Fruit fly (Drosophila melanogaster) whole organism, prepupa: ENCODE measurements around the gene Delta.

ENCODE experiments used
- Blimp-1 ChIP-seq: fragments of 200-800 bp; sonication (Bioruptor generic); optimal IDR thresholded peaks from 3 replicates; lab custom pipeline; 2017; ENCODE audit warnings: missing biosample characterization, missing genetic modification characterization, mild to moderate bottlenecking, moderate library complexity, missing genetic modification reagents
- CG10631 ChIP-seq: fragments of 200-800 bp; sonication (Bioruptor generic); optimal IDR thresholded peaks from 2 replicates; lab custom pipeline; 2016; ENCODE audit warnings: missing biosample characterization, missing genetic modification characterization
- CG11294 ChIP-seq: fragments of 200-800 bp; sonication (Bioruptor generic); IDR thresholded peaks from 2 replicates; pipeline ENCODE4 v1.3.6; 2022; ENCODE audit warnings: missing biosample characterization, missing genetic modification characterization
- CG11762 ChIP-seq: fragments of 200-800 bp; sonication (Bioruptor generic); optimal IDR thresholded peaks from 3 replicates; lab custom pipeline; 2016; ENCODE audit warnings: missing biosample characterization, missing genetic modification characterization; ENCODE audit not compliant: insufficient read depth
- CG11902 ChIP-seq: fragments of 200-800 bp; sonication (Bioruptor generic); optimal IDR thresholded peaks from 3 replicates; lab custom pipeline; 2016; ENCODE audit warnings: missing biosample characterization, missing genetic modification characterization
- CG15336 ChIP-seq: fragments of 200-800 bp; sonication (Bioruptor generic); IDR thresholded peaks from 2 replicates; pipeline ENCODE4 v1.3.6; 2022; ENCODE audit warnings: missing biosample characterization, missing genetic modification characterization
- CG1621 ChIP-seq: fragments of 200-800 bp; sonication (Bioruptor generic); optimal IDR thresholded peaks from 3 replicates; lab custom pipeline; 2018; ENCODE audit warnings: missing biosample characterization, mild to moderate bottlenecking, missing genetic modification characterization
- CG16779 ChIP-seq: fragments of 200-800 bp; sonication (Bioruptor generic); optimal IDR thresholded peaks from 3 replicates; lab custom pipeline; 2017; ENCODE audit warnings: missing biosample characterization, mild to moderate bottlenecking, missing genetic modification characterization
- CG3032 ChIP-seq: fragments of 200-800 bp; optimal IDR thresholded peaks from 2 replicates; lab custom pipeline; 2019; ENCODE audit warnings: missing biosample characterization, mild to moderate bottlenecking, missing genetic modification characterization, moderate library complexity
- CG31627 ChIP-seq: fragments of 200-800 bp; sonication (Bioruptor generic); optimal IDR thresholded peaks from 3 replicates; lab custom pipeline; 2016; ENCODE audit warnings: missing biosample characterization, missing genetic modification characterization
- CG32006 ChIP-seq: fragments of 200-800 bp; sonication (Bioruptor generic); optimal IDR thresholded peaks from 3 replicates; lab custom pipeline; 2017; ENCODE audit warnings: missing biosample characterization, mild to moderate bottlenecking, missing genetic modification characterization
- CG34406 ChIP-seq: fragments of 200-800 bp; sonication (Bioruptor generic); optimal IDR thresholded peaks from 3 replicates; lab custom pipeline; 2016; ENCODE audit warnings: missing biosample characterization, missing genetic modification characterization
- CG3919 ChIP-seq: fragments of 200-800 bp; sonication (Bioruptor generic); optimal IDR thresholded peaks from 3 replicates; lab custom pipeline; 2016; ENCODE audit warnings: missing biosample characterization, missing genetic modification characterization
- CG4318 ChIP-seq: fragments of 200-800 bp; sonication (Bioruptor generic); optimal IDR thresholded peaks from 3 replicates; lab custom pipeline; 2017; ENCODE audit warnings: missing biosample characterization, mild to moderate bottlenecking, missing genetic modification characterization
- CG6163 ChIP-seq: fragments of 200-800 bp; sonication (Bioruptor generic); IDR thresholded peaks from 3 replicates; pipeline ENCODE4 v1.3.6; 2022; ENCODE audit warnings: missing biosample characterization, missing genetic modification characterization
- CG6792 ChIP-seq: fragments of 200-800 bp; sonication (Bioruptor generic); optimal IDR thresholded peaks from 3 replicates; lab custom pipeline; 2016; ENCODE audit warnings: missing biosample characterization, missing genetic modification characterization
- CG6808 ChIP-seq: fragments of 200-800 bp; sonication (Bioruptor generic); optimal IDR thresholded peaks from 3 replicates; lab custom pipeline; 2017; ENCODE audit warnings: missing biosample characterization, missing genetic modification characterization, mild to moderate bottlenecking, moderate library complexity, missing genetic modification reagents
- CG6854 ChIP-seq: fragments of 200-800 bp; sonication (Bioruptor generic); optimal IDR thresholded peaks from 2 replicates; lab custom pipeline; 2017; ENCODE audit warnings: missing biosample characterization, mild to moderate bottlenecking, missing genetic modification characterization
- CG7368 ChIP-seq: fragments of 200-800 bp; sonication (Bioruptor generic); optimal IDR thresholded peaks from 3 replicates; lab custom pipeline; 2016; ENCODE audit warnings: missing biosample characterization, missing genetic modification characterization
- CG8119 ChIP-seq: fragments of 200-800 bp; sonication (Bioruptor generic); IDR thresholded peaks from 3 replicates; pipeline ENCODE4 v1.3.6; 2022; ENCODE audit warnings: missing biosample characterization, missing genetic modification characterization
- CG8319 ChIP-seq: fragments of 200-800 bp; sonication (Bioruptor generic); optimal IDR thresholded peaks from 3 replicates; lab custom pipeline; 2016; ENCODE audit warnings: missing biosample characterization, missing genetic modification characterization
- CG8632 ChIP-seq: fragments of 200-800 bp; sonication (Bioruptor generic); optimal IDR thresholded peaks from 3 replicates; lab custom pipeline; 2016; ENCODE audit warnings: missing biosample characterization, missing genetic modification characterization
- CG9139 ChIP-seq: fragments of 200-800 bp; sonication (Bioruptor generic); optimal IDR thresholded peaks from 3 replicates; lab custom pipeline; 2017; ENCODE audit warnings: missing biosample characterization, mild to moderate bottlenecking, missing genetic modification characterization
- Eip75B ChIP-seq: fragments of 200-800 bp; sonication (Bioruptor generic); optimal IDR thresholded peaks from 3 replicates; lab custom pipeline; 2016; ENCODE audit warnings: missing biosample characterization, missing genetic modification characterization
- Eip78C ChIP-seq: fragments of 200-800 bp; sonication (Bioruptor generic); peaks from one replicate; lab custom pipeline; 2016; ENCODE audit warnings: missing biosample characterization, missing genetic modification characterization
- Eip93F ChIP-seq: fragments of 200-800 bp; sonication (Bioruptor generic); optimal IDR thresholded peaks from 2 replicates; lab custom pipeline; 2016; ENCODE audit warnings: missing biosample characterization, mild to moderate bottlenecking, missing genetic modification characterization
- Ets21C ChIP-seq: fragments of 200-800 bp; sonication (Bioruptor generic); optimal IDR thresholded peaks from 3 replicates; lab custom pipeline; 2016; ENCODE audit warnings: missing biosample characterization, missing genetic modification characterization
- Ets96B ChIP-seq: fragments of 200-800 bp; optimal IDR thresholded peaks from 2 replicates; lab custom pipeline; 2019; ENCODE audit warnings: missing biosample characterization, mild to moderate bottlenecking, missing genetic modification characterization, moderate library complexity
- Hr38 ChIP-seq: sonication (Bioruptor generic); optimal IDR thresholded peaks from 2 replicates; lab custom pipeline; 2016; ENCODE audit warnings: missing biosample characterization, missing genetic modification characterization
- Hr39 ChIP-seq: fragments of 200-800 bp; sonication (Bioruptor generic); optimal IDR thresholded peaks from 2 replicates; lab custom pipeline; 2016; ENCODE audit warnings: missing biosample characterization, missing genetic modification characterization
- Hr4 ChIP-seq: fragments of 200-800 bp; sonication (Bioruptor generic); optimal IDR thresholded peaks from 3 replicates; lab custom pipeline; 2016; ENCODE audit warnings: missing biosample characterization, missing genetic modification characterization
- Lpt ChIP-seq: fragments of 200-800 bp; sonication (Bioruptor generic); optimal IDR thresholded peaks from 3 replicates; lab custom pipeline; 2016; ENCODE audit warnings: missing biosample characterization, missing genetic modification characterization
- Smox ChIP-seq: fragments of 200-800 bp; sonication (Bioruptor generic); optimal IDR thresholded peaks from 3 replicates; lab custom pipeline; 2016; ENCODE audit warnings: missing biosample characterization, missing genetic modification characterization
- Sox102F ChIP-seq: fragments of 200-800 bp; sonication (Bioruptor generic); optimal IDR thresholded peaks from 2 replicates; lab custom pipeline; 2016; ENCODE audit warnings: missing biosample characterization, mild to moderate bottlenecking, missing genetic modification characterization
- Sox14 ChIP-seq: fragments of 200-800 bp; sonication (Bioruptor generic); optimal IDR thresholded peaks from 3 replicates; lab custom pipeline; 2016; ENCODE audit warnings: missing biosample characterization, missing genetic modification characterization
- Sox15 ChIP-seq: fragments of 200-800 bp; sonication (Bioruptor generic); optimal IDR thresholded peaks from 3 replicates; lab custom pipeline; 2016; ENCODE audit warnings: missing biosample characterization, missing genetic modification characterization
- achi ChIP-seq: fragments of 200-800 bp; sonication (Bioruptor generic); optimal IDR thresholded peaks from 3 replicates; lab custom pipeline; 2016; ENCODE audit warnings: missing biosample characterization, missing genetic modification characterization
- cyc ChIP-seq: fragments of 200-800 bp; sonication (Bioruptor generic); optimal IDR thresholded peaks from 3 replicates; lab custom pipeline; 2016; ENCODE audit warnings: missing biosample characterization, missing genetic modification characterization
- dsx ChIP-seq: fragments of 200-800 bp; optimal IDR thresholded peaks from 3 replicates; lab custom pipeline; 2019; ENCODE audit warnings: missing biosample characterization, mild to moderate bottlenecking, missing genetic modification characterization, moderate library complexity; ENCODE audit not compliant: poor library complexity, severe bottlenecking
- eg ChIP-seq: fragments of 200-800 bp; sonication (Bioruptor generic); IDR thresholded peaks from 3 replicates; pipeline ENCODE4 v1.3.6; 2022; ENCODE audit warnings: missing biosample characterization, missing genetic modification characterization
- esn ChIP-seq: fragments of 200-800 bp; sonication (Bioruptor generic); optimal IDR thresholded peaks from 2 replicates; lab custom pipeline; 2016; ENCODE audit warnings: missing biosample characterization, mild to moderate bottlenecking, missing genetic modification characterization, moderate library complexity
- fd59A ChIP-seq: fragments of 200-800 bp; sonication (Bioruptor generic); optimal IDR thresholded peaks from 2 replicates; lab custom pipeline; 2017; ENCODE audit warnings: missing biosample characterization, mild to moderate bottlenecking, missing genetic modification characterization, missing genetic modification reagents
- fkh ChIP-seq: fragments of 200-800 bp; sonication (Bioruptor generic); optimal IDR thresholded peaks from 3 replicates; lab custom pipeline; 2017; ENCODE audit warnings: missing biosample characterization, mild to moderate bottlenecking, missing genetic modification characterization, moderate library complexity
- lz ChIP-seq: fragments of 200-800 bp; sonication (Bioruptor generic); optimal IDR thresholded peaks from 3 replicates; lab custom pipeline; 2016; ENCODE audit warnings: missing biosample characterization, missing genetic modification characterization
- net ChIP-seq: fragments of 200-800 bp; sonication (Bioruptor generic); optimal IDR thresholded peaks from 3 replicates; lab custom pipeline; 2016; ENCODE audit warnings: missing biosample characterization, missing genetic modification characterization
- pdm3 ChIP-seq: fragments of 200-800 bp; sonication (Bioruptor generic); optimal IDR thresholded peaks from 3 replicates; lab custom pipeline; 2016; ENCODE audit warnings: missing biosample characterization, missing genetic modification characterization
- salr ChIP-seq, 2 experiments: fragments of 200-800 bp; sonication (Bioruptor generic); optimal IDR thresholded peaks; 3 replicates each; lab custom pipeline; 2016 to 2018; ENCODE audit warnings: missing biosample characterization in 2 of 2, missing genetic modification characterization in 2 of 2, mild to moderate bottlenecking in 1 of 2
- spab ChIP-seq: fragments of 200-800 bp; sonication (Bioruptor generic); optimal IDR thresholded peaks from 2 replicates; lab custom pipeline; 2017; ENCODE audit warnings: missing biosample characterization, mild to moderate bottlenecking, missing genetic modification characterization, missing genetic modification reagents
- topi ChIP-seq: fragments of 200-800 bp; sonication (Bioruptor generic); optimal IDR thresholded peaks from 3 replicates; lab custom pipeline; 2016; ENCODE audit warnings: missing biosample characterization, missing genetic modification characterization
- vri ChIP-seq: fragments of 200-800 bp; sonication (Bioruptor generic); optimal IDR thresholded peaks from 3 replicates; lab custom pipeline; 2016; ENCODE audit warnings: missing biosample characterization, mild to moderate bottlenecking, missing genetic modification characterization

Gene Delta

DNA sequence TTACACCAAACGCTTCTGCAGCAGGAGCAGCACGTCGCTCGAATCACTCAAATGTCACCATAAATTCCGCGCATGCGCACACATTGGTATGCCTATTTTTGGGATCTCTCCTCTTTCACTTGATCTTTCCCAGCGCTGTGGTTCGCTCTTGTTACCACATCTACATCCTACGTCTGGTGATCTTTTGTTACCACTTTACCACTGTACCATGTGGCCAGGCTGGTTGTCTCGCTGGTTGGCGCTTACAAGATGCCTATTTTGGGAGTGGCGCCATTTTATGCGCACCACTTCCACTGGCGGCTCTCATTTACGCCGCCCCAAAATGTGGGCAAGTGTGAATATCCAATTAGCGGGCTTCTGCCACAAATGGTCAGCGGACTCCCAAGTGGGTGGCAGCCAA lies 38.3 kb downstream of the Delta start:
- peak; percentile 54 for TF ChIP-seq Eip78C (GFP tag; lab: Kevin White, UChicago)
- no peak for TF ChIP-seq dsx

DNA sequence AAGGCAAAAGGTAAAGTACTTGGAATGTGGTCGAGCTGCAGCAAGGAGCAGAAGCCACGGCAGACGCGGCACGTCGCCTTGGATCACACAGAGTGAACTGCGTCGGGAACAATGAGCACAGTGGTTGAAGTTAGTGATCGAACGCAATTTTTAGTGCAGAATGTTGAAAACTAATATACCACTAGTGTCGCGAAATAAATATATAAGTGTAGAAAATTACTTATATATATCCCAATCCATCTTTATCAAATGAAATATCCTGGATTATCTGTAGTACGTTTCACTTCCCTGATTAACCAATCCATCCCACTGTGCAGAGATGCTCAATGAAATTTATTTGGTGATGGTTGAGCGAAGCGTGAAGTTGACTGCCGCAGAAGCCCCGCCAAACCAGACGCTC lies 39.5 kb downstream of the Delta start:
- peak; percentile 93 for TF ChIP-seq CG8632 (GFP tag; lab: Kevin White, UChicago)
- TF ChIP-seq Eip75B, result peak; percentile 91
- TF ChIP-seq Hr39 (GFP tag; lab: Kevin White, UChicago), result peak; percentile 85
- 0 out of 3 replicates have a peak, but pooled peaks have one; percentile 44 for TF ChIP-seq eg
- peak; percentile 75 for TF ChIP-seq CG11902 (GFP tag; lab: Kevin White, UChicago)
- TF ChIP-seq net (GFP tag; lab: Kevin White, UChicago), result peak; percentile 72
- peak; percentile 87 for TF ChIP-seq fd59A (GFP tag; lab: Kevin White, UChicago)
- peak; percentile 45 for TF ChIP-seq Lpt
- TF ChIP-seq topi (GFP tag; lab: Kevin White, UChicago), result peak; percentile 91
- peak; percentile 82 for TF ChIP-seq CG11762 (GFP tag; lab: Kevin White, UChicago)
- peak; percentile 88 for TF ChIP-seq CG10631 (GFP tag; lab: Kevin White, UChicago)
- peak; percentile 29 to 80 for TF ChIP-seq salr (GFP tag; optimal IDR thresholded peaks at IDR 0.05; lab: Kevin White, UChicago)
- TF ChIP-seq spab (GFP tag; lab: Kevin White, UChicago), result peak; percentile 87
- peak; percentile 64 for TF ChIP-seq Blimp-1
- TF ChIP-seq CG3919 (GFP tag; lab: Kevin White, UChicago), result peak; percentile 88
- TF ChIP-seq CG34406, result peak; percentile 88
- TF ChIP-seq CG8119 (GFP tag; lab: Robert Waterston, UW), result peak; percentile 68
- TF ChIP-seq CG6163 (GFP tag; lab: Robert Waterston, UW), result peak; percentile 87
- TF ChIP-seq fkh (GFP tag; lab: Kevin White, UChicago), result no peak
- peak; percentile 86 for TF ChIP-seq CG1621 (tag; lab: Kevin White, UChicago)
- TF ChIP-seq CG9139 (GFP tag; lab: Kevin White, UChicago), result peak; percentile 84
- peak; percentile 83 for TF ChIP-seq cyc (GFP tag; lab: Kevin White, UChicago)
- peak; percentile 33 for TF ChIP-seq CG4318 (GFP tag; lab: Kevin White, UChicago)
- peak; percentile 63 for TF ChIP-seq CG16779 (tag; lab: Kevin White, UChicago)
- peak; percentile 36; the same call in 1 of the 2 replicates for TF ChIP-seq CG15336 (GFP tag; lab: Robert Waterston, UW)
- TF ChIP-seq CG3032 (tag; lab: Kevin White, UChicago), result peak; percentile 86
- TF ChIP-seq pdm3, result peak; percentile 84
- peak; percentile 82 for TF ChIP-seq Ets21C (GFP tag; lab: Kevin White, UChicago)
- TF ChIP-seq Sox102F (GFP tag; lab: Kevin White, UChicago), result peak; percentile 92
- TF ChIP-seq Eip78C (GFP tag; lab: Kevin White, UChicago), result peak; percentile 96
- TF ChIP-seq CG11294 (GFP tag; lab: Robert Waterston, UW), result no peak
- TF ChIP-seq Hr38, result no peak
- TF ChIP-seq CG7368, result peak; percentile 79
- TF ChIP-seq Smox (GFP tag; lab: Kevin White, UChicago), result peak; percentile 91
- TF ChIP-seq Sox15 (GFP tag; lab: Kevin White, UChicago), result peak; percentile 85
- TF ChIP-seq vri (GFP tag; lab: Kevin White, UChicago), result peak; percentile 91
- TF ChIP-seq Ets96B (tag; lab: Kevin White, UChicago), result peak; percentile 91
- peak; percentile 58 for TF ChIP-seq Hr4 (GFP tag; lab: Kevin White, UChicago)
- TF ChIP-seq Eip93F (GFP tag; lab: Kevin White, UChicago), result peak; percentile 72
- peak; percentile 94 for TF ChIP-seq esn
- TF ChIP-seq CG32006 (GFP tag; lab: Kevin White, UChicago), result peak; percentile 59
- peak; percentile 85 for TF ChIP-seq CG31627 (GFP tag; lab: Kevin White, UChicago)
- TF ChIP-seq lz, result peak; percentile 91
- peak; percentile 79 for TF ChIP-seq CG6854 (GFP tag; lab: Kevin White, UChicago)
- TF ChIP-seq CG6792 (GFP tag; lab: Kevin White, UChicago), result peak; percentile 90
- TF ChIP-seq CG6808, result peak; percentile 88
- peak; percentile 90 for TF ChIP-seq Sox14
- peak; percentile 86 for TF ChIP-seq achi
- TF ChIP-seq CG8319, result peak; percentile 83
